Worm (Caenorhabditis elegans) whole organism, mixed stage, embryonic: ENCODE data around the gene dhcr-24.

ENCODE experiments used
- flh-1 ChIP-seq: fragments of 200-800 bp; sonication (Bioruptor generic); optimal IDR thresholded peaks from 2 replicates; lab custom pipeline; 2018; ENCODE audit warnings: mild to moderate bottlenecking, missing genetic modification characterization, moderate library complexity, missing compliant biosample characterization
- lin-13 ChIP-seq: fragments of 150-350 bp; optimal IDR thresholded peaks from 2 replicates; lab custom pipeline; 2014; ENCODE audit warnings: missing biosample characterization, missing genetic modification characterization
- nhr-76 ChIP-seq: sonication (generic microtip); optimal IDR thresholded peaks from 2 replicates; lab custom pipeline; 2017; ENCODE audit warnings: missing biosample characterization, missing genetic modification characterization
- snpc-4 ChIP-seq: fragments of 150-350 bp; optimal IDR thresholded peaks from 2 replicates; lab custom pipeline; 2014; ENCODE audit warnings: missing biosample characterization, missing genetic modification characterization
- ztf-11 ChIP-seq: fragments of 150-350 bp; optimal IDR thresholded peaks from 2 replicates; lab custom pipeline; 2014; ENCODE audit warnings: missing biosample characterization, missing genetic modification characterization

- no peak for TF ChIP-seq nhr-76
- no peak for TF ChIP-seq ztf-11 (tag; lab: Kevin White, UChicago)
- no peak for TF ChIP-seq snpc-4 (tag; lab: Kevin White, UChicago)
- no peak for TF ChIP-seq lin-13 (tag; lab: Kevin White, UChicago)
- TF ChIP-seq flh-1 (GFP tag; lab: Kevin White, UChicago) = no peak
Measured at ce11 chrX:2565308-2565773, 1.4 kb upstream of the dhcr-24 start, which contains the start of gene F52H2.15.
